Worm (Caenorhabditis elegans) whole organism, L4 larva: ENCODE results near the gene zipt-2.1.

Experiments used
- D1046.2 ChIP-seq: fragments of 200-800 bp; sonication (Bioruptor generic); IDR thresholded peaks from 2 replicates; pipeline ENCODE4 v1.3.6; 2022; ENCODE audit warnings: missing genetic modification characterization, missing compliant biosample characterization
- F44E2.7 ChIP-seq: fragments of 200-800 bp; sonication (Bioruptor generic); IDR thresholded peaks from 2 replicates; pipeline ENCODE4 v2.1.2; 2022; ENCODE audit warnings: missing genetic modification characterization, missing compliant biosample characterization
- F49E8.2 ChIP-seq: sonication (generic microtip); optimal IDR thresholded peaks from 2 replicates; lab custom pipeline; 2016; ENCODE audit warnings: missing compliant biosample characterization, mild to moderate bottlenecking, missing genetic modification characterization, borderline replicate concordance
- Y48G9A.11 ChIP-seq: fragments of 200-800 bp; sonication (Bioruptor generic); IDR thresholded peaks from 2 replicates; pipeline ENCODE4 v1.3.6; 2022; ENCODE audit warnings: missing genetic modification reagents, missing genetic modification characterization, missing compliant biosample characterization
- ZK337.2 ChIP-seq: fragments of 200-800 bp; sonication (Bioruptor generic); IDR thresholded peaks from 2 replicates; pipeline ENCODE4 v1.3.6; 2022; ENCODE audit warnings: missing genetic modification reagents, missing genetic modification characterization, missing compliant biosample characterization
- ZK546.5 ChIP-seq, 2 experiments: sonication (generic microtip); optimal IDR thresholded peaks; 2 replicates each; lab custom pipeline; 2017; ENCODE audit warnings: missing biosample characterization in 2 of 2, missing genetic modification characterization in 2 of 2
- aha-1 ChIP-seq: fragments of 150-350 bp; peaks from one replicate; lab custom pipeline; 2014; ENCODE audit warnings: missing biosample characterization, missing genetic modification characterization
- aly-2 ChIP-seq: sonication (generic microtip); optimal IDR thresholded peaks from 2 replicates; lab custom pipeline; 2018; ENCODE audit warnings: missing biosample characterization, missing genetic modification characterization
- attf-4 ChIP-seq: sonication (generic microtip); optimal IDR thresholded peaks from 3 replicates; lab custom pipeline; 2017; ENCODE audit warnings: missing biosample characterization, missing genetic modification characterization
- ceh-44 ChIP-seq: fragments of 200-800 bp; sonication (Bioruptor generic); IDR thresholded peaks from 2 replicates; pipeline ENCODE4 v1.3.6; 2022; ENCODE audit warnings: missing genetic modification reagents, missing genetic modification characterization, missing compliant biosample characterization
- ceh-82 ChIP-seq: sonication (generic microtip); optimal IDR thresholded peaks from 2 replicates; lab custom pipeline; 2017; ENCODE audit warnings: missing biosample characterization, missing genetic modification characterization
- ces-1 ChIP-seq: fragments of 150-350 bp; sonication (generic microtip); optimal IDR thresholded peaks from 4 replicates; lab custom pipeline; 2014; ENCODE audit warnings: missing biosample characterization, missing genetic modification reagents, missing genetic modification characterization
- ctbp-1 ChIP-seq: fragments of 200-800 bp; sonication (Bioruptor generic); IDR thresholded peaks from 2 replicates; pipeline ENCODE4 v1.3.6; 2022; ENCODE audit warnings: missing genetic modification reagents, missing genetic modification characterization, missing compliant biosample characterization
- daf-16 ChIP-seq, 3 experiments: sonication (generic microtip); optimal IDR thresholded peaks; 2 replicates each; lab custom pipeline; 2016 to 2017; ENCODE audit warnings: missing genetic modification characterization in 3 of 3, missing genetic modification reagents in 3 of 3, mild to moderate bottlenecking in 2 of 3, missing compliant biosample characterization in 2 of 3, missing biosample characterization in 1 of 3, moderate library complexity in 1 of 3
- daf-8 ChIP-seq: fragments of 200-800 bp; sonication (Bioruptor generic); IDR thresholded peaks from 2 replicates; pipeline ENCODE4 v1.3.6; 2022; ENCODE audit warnings: missing genetic modification characterization, missing compliant biosample characterization
- dmd-6 ChIP-seq: fragments of 200-800 bp; sonication (Bioruptor generic); IDR thresholded peaks from 2 replicates; pipeline ENCODE4 v1.3.6; 2022; ENCODE audit warnings: missing genetic modification reagents, missing genetic modification characterization, missing compliant biosample characterization
- dve-1 ChIP-seq: sonication (generic microtip); optimal IDR thresholded peaks from 2 replicates; lab custom pipeline; 2017; ENCODE audit warnings: antibody characterized with exemption, mild to moderate bottlenecking, missing genetic modification characterization, missing compliant biosample characterization; ENCODE audit not compliant: insufficient read depth
- fkh-10 ChIP-seq: fragments of 150-350 bp; optimal IDR thresholded peaks from 2 replicates; lab custom pipeline; 2014; ENCODE audit warnings: missing biosample characterization, missing genetic modification reagents, missing genetic modification characterization
- gei-8 ChIP-seq: fragments of 200-800 bp; sonication (Bioruptor generic); optimal IDR thresholded peaks from 2 replicates; lab custom pipeline; 2018; ENCODE audit warnings: mild to moderate bottlenecking, missing genetic modification characterization, missing compliant biosample characterization
- hif-1 ChIP-seq, 2 experiments: sonication (generic microtip); optimal IDR thresholded peaks; 2 replicates each; lab custom pipeline; 2016 to 2017; ENCODE audit warnings: missing compliant biosample characterization in 2 of 2, missing genetic modification characterization in 2 of 2, missing genetic modification reagents in 2 of 2, missing genotype in 2 of 2, mild to moderate bottlenecking in 1 of 2
- hlh-11 ChIP-seq: fragments of 200-800 bp; sonication (Bioruptor generic); optimal IDR thresholded peaks from 2 replicates; lab custom pipeline; 2018; ENCODE audit warnings: mild to moderate bottlenecking, missing genetic modification characterization, missing compliant biosample characterization
- hlh-30 ChIP-seq: sonication (generic microtip); optimal IDR thresholded peaks from 2 replicates; lab custom pipeline; 2017; ENCODE audit warnings: antibody characterized with exemption, mild to moderate bottlenecking, missing genetic modification characterization, missing compliant biosample characterization; ENCODE audit not compliant: insufficient read depth
- lim-7 ChIP-seq: fragments of 200-800 bp; sonication (Bioruptor generic); IDR thresholded peaks from 2 replicates; pipeline ENCODE4 v1.3.6; 2022; ENCODE audit warnings: missing genetic modification characterization, missing compliant biosample characterization
- lin-13 ChIP-seq: fragments of 150-350 bp; optimal IDR thresholded peaks from 2 replicates; lab custom pipeline; 2014; ENCODE audit warnings: missing biosample characterization, missing genetic modification reagents, missing genetic modification characterization
- lin-29 ChIP-seq: fragments of 200-800 bp; sonication (Bioruptor generic); IDR thresholded peaks from 2 replicates; pipeline ENCODE4 v1.3.6; 2022; ENCODE audit warnings: missing genetic modification reagents, missing genetic modification characterization, missing compliant biosample characterization
- lin-38 ChIP-seq: fragments of 200-800 bp; sonication (Bioruptor generic); IDR thresholded peaks from 2 replicates; pipeline ENCODE4 v1.3.6; 2022; ENCODE audit warnings: missing genetic modification reagents, missing genetic modification characterization, missing compliant biosample characterization
- madf-5 ChIP-seq, 2 experiments: fragments of 200-800 bp; sonication (Bioruptor generic); IDR thresholded peaks; 2 replicates each; pipeline ENCODE4 v1.3.6; 2022; ENCODE audit warnings: missing compliant biosample characterization in 2 of 2, missing genetic modification characterization in 2 of 2
- mdl-1 ChIP-seq, 2 experiments: fragments of 150-350 bp in 1 of 2; sonication (generic microtip) in 1 of 2; optimal IDR thresholded peaks; 2 replicates each; lab custom pipeline; 2014 to 2017; ENCODE audit warnings: missing biosample characterization in 2 of 2, missing genetic modification characterization in 2 of 2
- mdt-29 ChIP-seq: fragments of 200-800 bp; sonication (Bioruptor generic); IDR thresholded peaks from 2 replicates; pipeline ENCODE4 v1.3.6; 2022; ENCODE audit warnings: missing genetic modification reagents, missing genetic modification characterization, missing compliant biosample characterization
- mxl-2 ChIP-seq: fragments of 200-800 bp; sonication (Bioruptor generic); conservative IDR thresholded peaks from 2 replicates; pipeline ENCODE4 v1.3.6; 2022; ENCODE audit warnings: missing genetic modification reagents, missing genetic modification characterization, missing compliant biosample characterization
- mxl-3 ChIP-seq: fragments of 200-800 bp; sonication (Bioruptor generic); optimal IDR thresholded peaks from 2 replicates; lab custom pipeline; 2018; ENCODE audit warnings: mild to moderate bottlenecking, missing genetic modification characterization, missing compliant biosample characterization
- nhr-237 ChIP-seq: sonication (generic microtip); optimal IDR thresholded peaks from 2 replicates; lab custom pipeline; 2017; ENCODE audit warnings: missing biosample characterization, missing genetic modification characterization
- nhr-28 ChIP-seq: fragments of 150-350 bp; optimal IDR thresholded peaks from 2 replicates; lab custom pipeline; 2014; ENCODE audit warnings: missing biosample characterization, missing genetic modification characterization
- nhr-41 ChIP-seq: fragments of 200-800 bp; sonication (Bioruptor generic); IDR thresholded peaks from 2 replicates; pipeline ENCODE4 v1.3.6; 2022; ENCODE audit warnings: missing genetic modification reagents, missing genetic modification characterization, missing compliant biosample characterization
- nhr-42 ChIP-seq: fragments of 200-800 bp; sonication (Bioruptor generic); IDR thresholded peaks from 2 replicates; pipeline ENCODE4 v1.3.6; 2022; ENCODE audit warnings: missing genetic modification characterization, missing compliant biosample characterization
- nhr-6 ChIP-seq: fragments of 150-350 bp; optimal IDR thresholded peaks from 2 replicates; lab custom pipeline; 2014; ENCODE audit warnings: missing biosample characterization, missing genetic modification characterization
- php-3 ChIP-seq: fragments of 200-800 bp; sonication (Bioruptor generic); IDR thresholded peaks from 2 replicates; pipeline ENCODE4 v1.3.6; 2022; ENCODE audit warnings: missing genetic modification reagents, missing genetic modification characterization, missing compliant biosample characterization
- pqm-1 ChIP-seq: sonication (generic microtip); optimal IDR thresholded peaks from 2 replicates; lab custom pipeline; 2017; ENCODE audit warnings: missing biosample characterization, missing genetic modification characterization
- rbr-2 ChIP-seq: sonication (generic microtip); optimal IDR thresholded peaks from 2 replicates; lab custom pipeline; 2016; ENCODE audit warnings: missing genotype, missing genetic modification characterization, missing compliant biosample characterization
- saeg-2 ChIP-seq: fragments of 200-800 bp; sonication (Bioruptor generic); IDR thresholded peaks from 2 replicates; pipeline ENCODE4 v1.3.6; 2022; ENCODE audit warnings: missing genetic modification reagents, missing genetic modification characterization, missing compliant biosample characterization
- tra-1 ChIP-seq: fragments of 200-800 bp; sonication (Bioruptor generic); IDR thresholded peaks from 2 replicates; pipeline ENCODE4 v1.3.6; 2022; ENCODE audit warnings: missing genetic modification reagents, missing genetic modification characterization, missing compliant biosample characterization
- unc-130 ChIP-seq: sonication (generic microtip); optimal IDR thresholded peaks from 2 replicates; lab custom pipeline; 2016; ENCODE audit warnings: missing genetic modification reagents, missing genetic modification characterization, missing compliant biosample characterization
- zag-1 ChIP-seq: fragments of 150-350 bp; optimal IDR thresholded peaks from 2 replicates; lab custom pipeline; 2014; ENCODE audit warnings: missing biosample characterization, missing genetic modification characterization
- zfp-3 ChIP-seq: fragments of 200-800 bp; sonication (Bioruptor generic); conservative IDR thresholded peaks from 2 replicates; pipeline ENCODE4 v1.3.6; 2022; ENCODE audit warnings: missing genetic modification reagents, missing genetic modification characterization, missing compliant biosample characterization
- zip-2 ChIP-seq: fragments of 150-350 bp; optimal IDR thresholded peaks from 2 replicates; lab custom pipeline; 2014; ENCODE audit warnings: missing biosample characterization, missing genetic modification characterization
- ztf-11 ChIP-seq: fragments of 150-350 bp; optimal IDR thresholded peaks from 2 replicates; lab custom pipeline; 2014; ENCODE audit warnings: missing biosample characterization, missing genetic modification characterization

zipt-2.1 gene

DNA sequence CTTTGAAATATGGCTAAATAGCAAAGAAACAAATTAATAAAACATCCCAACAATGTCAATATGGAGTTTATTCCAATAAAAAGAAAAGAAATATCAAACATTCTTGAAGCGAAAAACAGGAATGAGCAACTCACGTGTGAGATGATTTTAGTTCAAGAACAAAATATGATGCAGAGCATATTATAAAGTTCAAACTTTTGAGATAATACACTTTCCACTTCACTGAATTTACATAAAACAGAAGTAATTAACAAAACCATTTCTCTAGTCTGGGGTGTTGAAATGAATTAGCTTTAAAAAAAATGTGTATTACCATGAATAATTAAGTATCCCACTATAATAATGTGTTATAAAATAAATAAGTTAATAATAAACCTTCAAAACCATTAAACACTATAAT is 12.7 kb upstream of the zipt-2.1 start, which contains the start of gene srd-7:
Gene srd-7 (minus strand): TSS at position 101 of the 400 bp plus-strand sequence.
- TF ChIP-seq zag-1 (tag; lab: Kevin White, UChicago): no peak
- TF ChIP-seq nhr-6 (tag; lab: Kevin White, UChicago): no peak
- TF ChIP-seq ceh-82 (tag; lab: Kevin White, UChicago): no peak
- TF ChIP-seq, all 104 proteins: peak for 0

DNA sequence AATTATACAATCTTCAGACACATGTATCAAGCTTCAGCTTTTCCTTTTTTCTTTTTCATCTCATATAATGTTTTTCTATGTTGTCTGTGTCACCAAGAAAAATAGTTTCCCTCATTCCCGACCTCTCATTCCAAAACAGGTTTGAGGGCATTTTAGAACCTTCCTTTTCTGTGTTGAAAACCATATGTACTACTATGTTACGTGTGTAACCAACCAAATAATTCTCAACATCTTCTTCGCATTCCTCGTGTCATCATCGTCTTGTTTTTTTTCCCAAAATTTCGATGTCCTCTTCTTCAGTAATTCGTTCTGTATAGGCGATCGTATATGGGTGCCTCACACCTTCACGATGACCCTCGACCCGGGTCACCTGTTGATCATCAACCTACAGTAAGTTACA is 9.1 kb upstream of the zipt-2.1 start, which contains the start of gene pept-2:
Gene pept-2 (plus strand): TSS at position 301 of the 400 bp plus-strand sequence.
- no peak for TF ChIP-seq daf-8
- no peak for TF ChIP-seq hif-1 (tag; optimal IDR thresholded peaks at IDR 0.05; lab: Kevin White, UChicago)
- no peak for TF ChIP-seq tra-1 (GFP tag; lab: Robert Waterston, UW)
- TF ChIP-seq F44E2.7: no peak
- no peak for TF ChIP-seq rbr-2 (tag; lab: Kevin White, UChicago)
- no peak for TF ChIP-seq aly-2 (tag; lab: Kevin White, UChicago)
- no peak for TF ChIP-seq lin-38 (GFP tag; lab: Robert Waterston, UW)
- TF ChIP-seq dmd-6: no peak
- TF ChIP-seq aha-1 (tag; lab: Kevin White, UChicago): no peak
- TF ChIP-seq F49E8.2 (tag; lab: Kevin White, UChicago): no peak

DNA sequence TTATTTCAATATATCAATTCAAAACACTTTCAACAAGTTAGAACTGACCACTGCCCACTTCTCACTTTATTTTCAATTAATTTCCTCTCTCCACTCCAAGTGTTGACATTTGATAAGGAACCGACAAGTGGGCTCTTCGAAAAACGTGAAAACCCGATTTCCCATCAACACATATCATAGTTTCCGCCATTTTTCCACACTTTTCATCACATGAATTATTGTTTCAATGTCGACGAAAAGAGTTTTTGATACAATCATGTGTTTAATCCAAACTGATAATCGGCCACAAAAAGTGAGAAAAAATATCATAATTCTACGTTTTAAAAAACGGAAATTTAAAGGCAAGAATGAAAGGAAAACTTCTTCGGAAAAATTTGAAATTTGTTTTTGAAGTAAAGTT is 3.8 kb upstream of the zipt-2.1 start:
- TF ChIP-seq hlh-30 (peak; percentile 58), F44E2.7 (no peak), lin-13 (GFP tag; lab: Kevin White, UChicago) (no peak), nhr-42 (GFP tag; lab: Robert Waterston, UW) (no peak), nhr-237 (tag; lab: Kevin White, UChicago) (no peak), zfp-3 (no peak), pqm-1 (peak; percentile 32), fkh-10 (no peak), gei-8 (no peak), dve-1 (tag; lab: Kevin White, UChicago) (peak; percentile 82), lim-7 (GFP tag; lab: Robert Waterston, UW) (no peak), ceh-44 (GFP tag; lab: Robert Waterston, UW) (no peak), daf-8 (no peak), mdt-29 (GFP tag; lab: Robert Waterston, UW) (no peak), dmd-6 (peak; percentile 46; the same call in 1 of the 2 replicates), rbr-2 (tag; lab: Kevin White, UChicago) (no peak), ZK337.2 (GFP tag; lab: Robert Waterston, UW) (no peak), mxl-3 (no peak), php-3 (GFP tag; lab: Robert Waterston, UW) (peak; percentile 51; the same call in 1 of the 2 replicates), saeg-2 (no peak), attf-4 (tag; lab: Kevin White, UChicago) (no peak), ces-1 (no peak), hlh-11 (tag; lab: Kevin White, UChicago) (peak; percentile 76), nhr-28 (peak; percentile 37), unc-130 (GFP tag; lab: Kevin White, UChicago) (no peak), daf-16 (GFP tag; optimal IDR thresholded peaks at IDR 0.05; lab: Kevin White, UChicago) (no peak), daf-16 (tag; optimal IDR thresholded peaks at IDR 0.05; lab: Kevin White, UChicago) (peak; percentile 96), ZK546.5 (tag; optimal IDR thresholded peaks at IDR 0.05; lab: Kevin White, UChicago) (no peak)
- TF ChIP-seq, all 104 proteins: peak for 8

DNA sequence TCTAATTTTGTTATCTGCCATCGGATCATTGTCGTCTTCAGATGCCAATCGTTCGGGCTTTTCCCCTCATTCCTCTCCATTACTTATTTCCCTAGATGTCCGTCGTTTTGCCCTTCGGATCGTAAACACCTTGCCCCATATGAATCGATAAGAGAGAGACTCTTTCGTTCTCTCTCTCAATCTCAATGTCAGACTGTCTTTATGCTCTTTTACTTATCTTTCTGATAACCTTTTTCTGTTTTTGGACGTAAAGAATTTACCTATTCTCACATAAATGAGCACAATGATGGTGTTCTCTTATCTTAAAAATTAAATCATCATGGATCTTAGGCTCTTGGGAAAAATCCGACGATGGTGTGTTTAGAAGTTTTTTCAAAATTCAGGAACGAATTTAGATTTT is 2.7 kb upstream of the zipt-2.1 start:
- TF ChIP-seq daf-16 (GFP tag; optimal IDR thresholded peaks at IDR 0.05; lab: Kevin White, UChicago) (no peak), daf-16 (tag; optimal IDR thresholded peaks at IDR 0.05; lab: Kevin White, UChicago) (peak; percentile 95), nhr-41 (GFP tag; lab: Robert Waterston, UW) (no peak), Y48G9A.11 (GFP tag; lab: Robert Waterston, UW) (no peak), nhr-237 (tag; lab: Kevin White, UChicago) (no peak), dve-1 (tag; lab: Kevin White, UChicago) (peak; percentile 83), zip-2 (tag; lab: Kevin White, UChicago) (no peak), mxl-3 (no peak), mdl-1 (tag; optimal IDR thresholded peaks at IDR 0.05; lab: Kevin White, UChicago) (no peak), hlh-11 (tag; lab: Kevin White, UChicago) (peak; percentile 45), lin-29 (GFP tag; lab: Robert Waterston, UW) (no peak), lin-38 (GFP tag; lab: Robert Waterston, UW) (no peak), ZK337.2 (GFP tag; lab: Robert Waterston, UW) (no peak), mxl-2 (GFP tag; lab: Robert Waterston, UW) (no peak), ctbp-1 (GFP tag; lab: Robert Waterston, UW) (no peak), unc-130 (GFP tag; lab: Kevin White, UChicago) (no peak), dmd-6 (peak; percentile 43), D1046.2 (GFP tag; lab: Robert Waterston, UW) (no peak), ztf-11 (tag; lab: Kevin White, UChicago) (no peak), madf-5 (GFP tag; IDR thresholded peaks at IDR 0.05; lab: Robert Waterston, UW) (no peak)
